Worm (Caenorhabditis elegans) whole organism, L3 larva: Measurements from ENCODE around the gene rpi-1.

Experiments used
- mml-1 ChIP-seq: fragments of 150-350 bp; sonication (generic microtip); optimal IDR thresholded peaks from 3 replicates; lab custom pipeline; 2014; ENCODE audit warnings: missing biosample characterization, missing genetic modification characterization
- nhr-28 ChIP-seq: fragments of 150-350 bp; optimal IDR thresholded peaks from 2 replicates; lab custom pipeline; 2014; ENCODE audit warnings: missing biosample characterization, missing genetic modification characterization
- nhr-77 ChIP-seq: fragments of 150-350 bp; optimal IDR thresholded peaks from 2 replicates; lab custom pipeline; 2014; ENCODE audit warnings: missing biosample characterization, missing genetic modification characterization
- unc-39 ChIP-seq: sonication (generic microtip); optimal IDR thresholded peaks from 4 replicates; lab custom pipeline; 2017; ENCODE audit warnings: missing biosample characterization, missing genetic modification characterization
- unc-62 ChIP-seq: fragments of 150-350 bp; sonication (generic microtip); optimal IDR thresholded peaks from 4 replicates; lab custom pipeline; 2014; ENCODE audit warnings: missing biosample characterization, missing genetic modification reagents, missing genetic modification characterization

ce11 chrII:14003821-14004430 lies 41.7 kb upstream of the rpi-1 start:
- TF ChIP-seq unc-39 (tag; lab: Kevin White, UChicago), result no peak
- TF ChIP-seq mml-1 (tag; lab: Kevin White, UChicago), result no peak
- no peak for TF ChIP-seq nhr-77 (tag; lab: Kevin White, UChicago)
- TF ChIP-seq unc-62 (GFP tag; lab: Kevin White, UChicago), result no peak
- TF ChIP-seq nhr-28 (tag; lab: Kevin White, UChicago), result no peak
